Worm (Caenorhabditis elegans) whole organism, young adult: ENCODE measurements around the gene cut-4.
A peak's percentile ranks its signal among the peaks of the same experiment; 100 is the strongest.

Source experiments
- B0019.2 ChIP-seq: fragments of 200-800 bp; sonication (Bioruptor generic); conservative IDR thresholded peaks from 2 replicates; pipeline ENCODE4 v1.3.6; 2022; ENCODE audit warnings: missing genetic modification reagents, missing genetic modification characterization, missing compliant biosample characterization
- B0336.3 ChIP-seq: fragments of 200-800 bp; sonication (Bioruptor generic); IDR thresholded peaks from 2 replicates; pipeline ENCODE4 v1.3.6; 2022; ENCODE audit warnings: missing genetic modification characterization, missing compliant biosample characterization
- D2030.7 ChIP-seq: fragments of 200-800 bp; sonication (Bioruptor generic); IDR thresholded peaks from 2 replicates; pipeline ENCODE4 v1.3.6; 2022; ENCODE audit warnings: missing genetic modification reagents, missing genetic modification characterization, missing compliant biosample characterization
- F37B4.10 ChIP-seq: fragments of 200-800 bp; sonication (Bioruptor generic); IDR thresholded peaks from 2 replicates; pipeline ENCODE4 v1.3.6; 2022; ENCODE audit warnings: missing genetic modification characterization, missing compliant biosample characterization
- F39B2.1 ChIP-seq: fragments of 200-800 bp; sonication (Bioruptor generic); IDR thresholded peaks from 2 replicates; pipeline ENCODE4 v1.3.6; 2022; ENCODE audit warnings: missing genetic modification reagents, missing genetic modification characterization, missing compliant biosample characterization
- F49E8.2 ChIP-seq: sonication (generic microtip); optimal IDR thresholded peaks from 3 replicates; lab custom pipeline; 2017; ENCODE audit warnings: missing genetic modification characterization, mild to moderate bottlenecking, missing compliant biosample characterization, antibody characterized with exemption, moderate library complexity; ENCODE audit not compliant: insufficient read depth
- F57A8.1 ChIP-seq: fragments of 200-800 bp; sonication (Bioruptor generic); optimal IDR thresholded peaks from 2 replicates; lab custom pipeline; 2018; ENCODE audit warnings: mild to moderate bottlenecking, missing genetic modification characterization, moderate library complexity, missing compliant biosample characterization
- Y53F4B.3 ChIP-seq: fragments of 200-800 bp; sonication (Bioruptor generic); IDR thresholded peaks from 2 replicates; pipeline ENCODE4 v1.3.6; 2022; ENCODE audit warnings: missing genetic modification reagents, missing genetic modification characterization, missing compliant biosample characterization
- akir-1 ChIP-seq: fragments of 200-800 bp; sonication (Bioruptor generic); optimal IDR thresholded peaks from 2 replicates; lab custom pipeline; 2018; ENCODE audit warnings: mild to moderate bottlenecking, missing genetic modification characterization, moderate library complexity, missing compliant biosample characterization
- cebp-1 ChIP-seq, 2 experiments: fragments of 200-800 bp in 1 of 2; sonication (Bioruptor generic) in 1 of 2; sonication (generic microtip) in 1 of 2; IDR thresholded peaks in 1 of 2; optimal IDR thresholded peaks in 1 of 2; 2 replicates each; pipeline versions ENCODE4 v1.3.6 to Lab custom; 2017 to 2022; ENCODE audit warnings: missing compliant biosample characterization in 2 of 2, missing genetic modification characterization in 2 of 2, mild to moderate bottlenecking in 1 of 2, missing genetic modification reagents in 1 of 2, moderate library complexity in 1 of 2
- cebp-2 ChIP-seq: fragments of 200-800 bp; sonication (Bioruptor generic); IDR thresholded peaks from 2 replicates; pipeline ENCODE4 v1.3.6; 2022; ENCODE audit warnings: missing genetic modification characterization, missing compliant biosample characterization
- ceh-58 ChIP-seq: fragments of 200-800 bp; sonication (Bioruptor generic); IDR thresholded peaks from 2 replicates; pipeline ENCODE4 v1.3.6; 2022; ENCODE audit warnings: missing genetic modification characterization, missing compliant biosample characterization
- ceh-91 ChIP-seq: fragments of 200-800 bp; sonication (Bioruptor generic); IDR thresholded peaks from 2 replicates; pipeline ENCODE4 v1.3.6; 2022; ENCODE audit warnings: missing genetic modification reagents, missing genetic modification characterization, missing compliant biosample characterization
- die-1 ChIP-seq: sonication (generic microtip); optimal IDR thresholded peaks from 2 replicates; lab custom pipeline; 2016; ENCODE audit warnings: missing genotype, mild to moderate bottlenecking, missing genetic modification characterization, missing compliant biosample characterization
- dox-1 ChIP-seq: fragments of 200-800 bp; sonication (Bioruptor generic); IDR thresholded peaks from 2 replicates; pipeline ENCODE4 v1.3.6; 2022; ENCODE audit warnings: missing genetic modification reagents, missing genetic modification characterization, missing compliant biosample characterization
- dpff-1 ChIP-seq: sonication (generic microtip); optimal IDR thresholded peaks from 2 replicates; lab custom pipeline; 2017; ENCODE audit warnings: mild to moderate bottlenecking, missing genetic modification characterization, missing compliant biosample characterization
- dpl-1 ChIP-seq: fragments of 150-350 bp; optimal IDR thresholded peaks from 2 replicates; lab custom pipeline; 2014; ENCODE audit warnings: missing biosample characterization, missing genetic modification reagents, missing genetic modification characterization
- efl-1 ChIP-seq: fragments of 150-350 bp; optimal IDR thresholded peaks from 2 replicates; lab custom pipeline; 2014; ENCODE audit warnings: missing biosample characterization, missing genetic modification reagents, missing genetic modification characterization
- ets-4 ChIP-seq: fragments of 200-800 bp; sonication (Bioruptor generic); optimal IDR thresholded peaks from 2 replicates; lab custom pipeline; 2018; ENCODE audit warnings: mild to moderate bottlenecking, missing genetic modification characterization, missing compliant biosample characterization
- fkh-3 ChIP-seq: sonication (generic microtip); optimal IDR thresholded peaks from 2 replicates; lab custom pipeline; 2016; ENCODE audit warnings: mild to moderate bottlenecking, missing genetic modification characterization, missing compliant biosample characterization
- gei-17 ChIP-seq: fragments of 200-800 bp; sonication (Bioruptor generic); optimal IDR thresholded peaks from 2 replicates; lab custom pipeline; 2018; ENCODE audit warnings: mild to moderate bottlenecking, missing genetic modification characterization, missing compliant biosample characterization
- hlh-12 ChIP-seq: sonication (generic microtip); optimal IDR thresholded peaks from 2 replicates; lab custom pipeline; 2016; ENCODE audit warnings: missing genetic modification characterization, missing compliant biosample characterization
- hrde-1 ChIP-seq: sonication (generic microtip); optimal IDR thresholded peaks from 2 replicates; lab custom pipeline; 2016; ENCODE audit warnings: missing genetic modification characterization, mild to moderate bottlenecking, missing compliant biosample characterization, moderate library complexity, missing genotype, missing genetic modification reagents, borderline replicate concordance
- lag-1 ChIP-seq: fragments of 200-800 bp; sonication (Bioruptor generic); IDR thresholded peaks from 2 replicates; pipeline ENCODE4 v1.3.6; 2022; ENCODE audit warnings: missing genetic modification reagents, missing genetic modification characterization, missing compliant biosample characterization
- let-526 ChIP-seq: fragments of 200-800 bp; sonication (Bioruptor generic); IDR thresholded peaks from 2 replicates; pipeline ENCODE4 v1.3.6; 2022; ENCODE audit warnings: missing genetic modification reagents, missing genetic modification characterization, missing compliant biosample characterization
- lin-54 ChIP-seq: fragments of 200-800 bp; sonication (Bioruptor generic); optimal IDR thresholded peaks from 2 replicates; lab custom pipeline; 2018; ENCODE audit warnings: mild to moderate bottlenecking, missing genetic modification characterization, missing compliant biosample characterization
- lir-1 ChIP-seq: fragments of 200-800 bp; sonication (Bioruptor generic); conservative IDR thresholded peaks from 2 replicates; pipeline ENCODE4 v1.3.6; 2022; ENCODE audit warnings: missing genetic modification reagents, missing genetic modification characterization, missing compliant biosample characterization
- lsl-1 ChIP-seq: fragments of 200-800 bp; sonication (Bioruptor generic); optimal IDR thresholded peaks from 2 replicates; lab custom pipeline; 2018; ENCODE audit warnings: mild to moderate bottlenecking, missing genetic modification characterization, moderate library complexity, missing compliant biosample characterization
- mel-28 ChIP-seq: sonication (generic microtip); optimal IDR thresholded peaks from 2 replicates; lab custom pipeline; 2016; ENCODE audit warnings: borderline replicate concordance, mild to moderate bottlenecking, missing genetic modification characterization, missing compliant biosample characterization
- mes-4 ChIP-seq: sonication (generic microtip); optimal IDR thresholded peaks from 2 replicates; lab custom pipeline; 2016; ENCODE audit warnings: missing genotype, missing genetic modification characterization, missing compliant biosample characterization
- mxl-1 ChIP-seq: sonication (generic microtip); optimal IDR thresholded peaks from 2 replicates; lab custom pipeline; 2016; ENCODE audit warnings: missing genetic modification characterization, missing compliant biosample characterization
- nfya-1 ChIP-seq: sonication (generic microtip); optimal IDR thresholded peaks from 2 replicates; lab custom pipeline; 2017; ENCODE audit warnings: antibody characterized with exemption, missing compliant biosample characterization, missing genetic modification characterization, borderline replicate concordance; ENCODE audit not compliant: insufficient read depth
- nfya-2 ChIP-seq: fragments of 200-800 bp; sonication (Bioruptor generic); IDR thresholded peaks from 2 replicates; pipeline ENCODE4 v1.3.6; 2022; ENCODE audit warnings: missing genetic modification reagents, missing genetic modification characterization, missing compliant biosample characterization
- nfyb-1 ChIP-seq: fragments of 200-800 bp; sonication (Bioruptor generic); IDR thresholded peaks from 2 replicates; pipeline ENCODE4 v1.3.6; 2022; ENCODE audit warnings: missing genetic modification reagents, missing genetic modification characterization, missing compliant biosample characterization
- nhr-120 ChIP-seq: fragments of 200-800 bp; sonication (Bioruptor generic); IDR thresholded peaks from 2 replicates; pipeline ENCODE4 v1.3.6; 2022; ENCODE audit warnings: missing genetic modification characterization, missing compliant biosample characterization
- pbrm-1 ChIP-seq: fragments of 200-800 bp; sonication (Bioruptor generic); IDR thresholded peaks from 2 replicates; pipeline ENCODE4 v1.3.6; 2022; ENCODE audit warnings: missing genetic modification reagents, missing genetic modification characterization, missing compliant biosample characterization
- rcor-1 ChIP-seq: fragments of 200-800 bp; sonication (Bioruptor generic); IDR thresholded peaks from 2 replicates; pipeline ENCODE4 v1.3.6; 2022; ENCODE audit warnings: missing genetic modification reagents, missing genetic modification characterization, missing compliant biosample characterization
- rec-8 ChIP-seq, 2 experiments: sonication (generic microtip); optimal IDR thresholded peaks; 2 replicates each; lab custom pipeline; 2016; ENCODE audit warnings: mild to moderate bottlenecking in 2 of 2, missing genetic modification characterization in 2 of 2, missing genetic modification reagents in 2 of 2, missing genotype in 2 of 2, missing biosample characterization in 1 of 2, missing compliant biosample characterization in 1 of 2, moderate library complexity in 1 of 2
- rpc-1 ChIP-seq, 2 experiments: fragments of 150-350 bp in 1 of 2; sonication (generic microtip) in 1 of 2; optimal IDR thresholded peaks; 2 replicates each; lab custom pipeline; 2014 to 2018; ENCODE audit warnings: missing biosample characterization in 1 of 2, missing genetic modification characterization in 1 of 2, missing genetic modification reagents in 1 of 2, missing genotype in 1 of 2
- sdz-38 ChIP-seq: sonication (generic microtip); optimal IDR thresholded peaks from 2 replicates; lab custom pipeline; 2016; ENCODE audit warnings: missing genotype, missing genetic modification characterization, missing compliant biosample characterization
- snpc-3.4 ChIP-seq: sonication (generic microtip); optimal IDR thresholded peaks from 2 replicates; lab custom pipeline; 2017; ENCODE audit warnings: missing genetic modification characterization, mild to moderate bottlenecking, missing compliant biosample characterization, antibody characterized with exemption, moderate library complexity, missing genotype, missing genetic modification reagents
- snpc-4 ChIP-seq, 5 experiments: fragments of 150-350 bp in 1 of 5; sonication (generic microtip) in 4 of 5; optimal IDR thresholded peaks; 2 replicates each; lab custom pipeline; 2014 to 2018; ENCODE audit warnings: missing genetic modification characterization in 5 of 5, missing biosample characterization in 3 of 5, antibody characterized with exemption in 2 of 5, mild to moderate bottlenecking in 2 of 5, missing compliant biosample characterization in 2 of 5, missing genotype in 2 of 5, moderate library complexity in 2 of 5, missing genetic modification reagents in 1 of 5
- somi-1 ChIP-seq: fragments of 200-800 bp; sonication (Bioruptor generic); optimal IDR thresholded peaks from 2 replicates; lab custom pipeline; 2018; ENCODE audit warnings: mild to moderate bottlenecking, missing genetic modification characterization, missing compliant biosample characterization
- unc-130 ChIP-seq: sonication (generic microtip); optimal IDR thresholded peaks from 2 replicates; lab custom pipeline; 2016; ENCODE audit warnings: missing genetic modification reagents, missing genetic modification characterization, missing compliant biosample characterization
- ztf-25 ChIP-seq: fragments of 200-800 bp; sonication (Bioruptor generic); IDR thresholded peaks from 2 replicates; pipeline ENCODE4 v1.3.6; 2022; ENCODE audit warnings: missing genetic modification reagents, missing genetic modification characterization, missing compliant biosample characterization
- ztf-26 ChIP-seq: sonication (generic microtip); optimal IDR thresholded peaks from 2 replicates; lab custom pipeline; 2017; ENCODE audit warnings: missing genetic modification characterization, missing compliant biosample characterization
- ztf-28 ChIP-seq: fragments of 200-800 bp; sonication (Bioruptor generic); IDR thresholded peaks from 2 replicates; pipeline ENCODE4 v1.3.6; 2022; ENCODE audit warnings: missing genetic modification reagents, missing genetic modification characterization, missing compliant biosample characterization

cut-4 gene

ce11 chrII:10445738-10446137 lies 9.8 kb downstream of the cut-4 start:
- TF ChIP-seq D2030.7 (GFP tag; lab: Robert Waterston, UW) (no peak), F39B2.1 (GFP tag; lab: Robert Waterston, UW) (no peak), akir-1 (GFP tag; lab: Kevin White, UChicago) (no peak), nfyb-1 (GFP tag; lab: Robert Waterston, UW) (peak; percentile 35; the same call in 1 of the 2 replicates), snpc-3.4 (tag; lab: Kevin White, UChicago) (no peak), unc-130 (no peak), sdz-38 (tag; lab: Kevin White, UChicago) (no peak), nhr-120 (GFP tag; lab: Robert Waterston, UW) (no peak), gei-17 (GFP tag; lab: Kevin White, UChicago) (no peak), somi-1 (GFP tag; lab: Kevin White, UChicago) (no peak), dpl-1 (GFP tag; lab: Kevin White, UChicago) (no peak), mel-28 (tag; lab: Kevin White, UChicago) (no peak), hlh-12 (tag; lab: Kevin White, UChicago) (no peak), ceh-58 (GFP tag; lab: Robert Waterston, UW) (no peak), let-526 (GFP tag; lab: Robert Waterston, UW) (no peak), B0336.3 (GFP tag; lab: Robert Waterston, UW) (peak; percentile 46; the same call in 1 of the 2 replicates), mes-4 (tag; lab: Kevin White, UChicago) (no peak), rec-8 (tag; optimal IDR thresholded peaks at IDR 0.05; lab: Kevin White, UChicago) (no peak), efl-1 (GFP tag; lab: Kevin White, UChicago) (no peak), lin-54 (no peak), ztf-25 (GFP tag; lab: Robert Waterston, UW) (no peak), die-1 (peak; percentile 8), rpc-1 (optimal IDR thresholded peaks at IDR 0.05; lab: Kevin White, UChicago) (no peak), rpc-1 (tag; optimal IDR thresholded peaks at IDR 0.05; lab: Kevin White, UChicago) (no peak), B0019.2 (no peak), Y53F4B.3 (GFP tag; lab: Robert Waterston, UW) (no peak), fkh-3 (tag; lab: Kevin White, UChicago) (no peak), hrde-1 (tag; lab: Kevin White, UChicago) (no peak), nfya-2 (GFP tag; lab: Robert Waterston, UW) (no peak), F49E8.2 (tag; lab: Kevin White, UChicago) (no peak), pbrm-1 (GFP tag; lab: Robert Waterston, UW) (no peak), lag-1 (GFP tag; lab: Robert Waterston, UW) (no peak), F37B4.10 (no peak), ceh-91 (GFP tag; lab: Robert Waterston, UW) (no peak), ztf-26 (tag; lab: Kevin White, UChicago) (no peak), cebp-1 (GFP tag; IDR thresholded peaks at IDR 0.05; lab: Robert Waterston, UW) (peak; percentile 86), cebp-1 (tag; optimal IDR thresholded peaks at IDR 0.05; lab: Kevin White, UChicago) (peak; percentile 93), dox-1 (GFP tag; lab: Robert Waterston, UW) (0 out of 2 replicates have a peak, but pooled peaks have one; percentile 53), dpff-1 (tag; lab: Kevin White, UChicago) (no peak), lsl-1 (GFP tag; lab: Kevin White, UChicago) (no peak), ztf-28 (GFP tag; lab: Robert Waterston, UW) (no peak), snpc-4 (GFP tag; optimal IDR thresholded peaks at IDR 0.05; lab: Kevin White, UChicago) (no peak), snpc-4 (tag; optimal IDR thresholded peaks at IDR 0.05; lab: Kevin White, UChicago) (no peak), lir-1 (no peak), mxl-1 (tag; lab: Kevin White, UChicago) (no peak), ets-4 (GFP tag; lab: Kevin White, UChicago) (no peak), rcor-1 (GFP tag; lab: Robert Waterston, UW) (no peak), F57A8.1 (GFP tag; lab: Kevin White, UChicago) (no peak), cebp-2 (GFP tag; lab: Robert Waterston, UW) (0 out of 2 replicates have a peak, but pooled peaks have one; percentile 40), nfya-1 (tag; lab: Kevin White, UChicago) (no peak)
